Worm (Caenorhabditis elegans) whole organism, L1 larva: ENCODE measurements around the gene Y53F4B.9.
"Not testable (repeated sequence)": the region's sequence is repeated elsewhere in the genome, so short reads cannot be mapped to it uniquely, and the experiment has no call there.

Experiments used
- ama-1 ChIP-seq: fragments of 150-350 bp; optimal IDR thresholded peaks from 2 replicates; lab custom pipeline; 2014
- nhr-76 ChIP-seq: sonication (generic microtip); optimal IDR thresholded peaks from 2 replicates; lab custom pipeline; 2017; ENCODE audit warnings: missing biosample characterization, missing genetic modification characterization
- skn-1 ChIP-seq: fragments of 150-350 bp; optimal IDR thresholded peaks from 2 replicates; lab custom pipeline; 2014; ENCODE audit warnings: missing biosample characterization, missing genetic modification characterization
- tbx-2 ChIP-seq: sonication (generic microtip); optimal IDR thresholded peaks from 2 replicates; lab custom pipeline; 2016; ENCODE audit warnings: missing genetic modification characterization, missing compliant biosample characterization
- unc-62 ChIP-seq: fragments of 150-350 bp; optimal IDR thresholded peaks from 2 replicates; lab custom pipeline; 2014; ENCODE audit warnings: missing biosample characterization, missing genetic modification reagents, missing genetic modification characterization
- ztf-11 ChIP-seq, 2 experiments: sonication (generic microtip); optimal IDR thresholded peaks; 2 replicates each; lab custom pipeline; 2016 to 2017; ENCODE audit warnings: missing genetic modification characterization in 2 of 2, missing biosample characterization in 1 of 2, missing compliant biosample characterization in 1 of 2

DNA sequence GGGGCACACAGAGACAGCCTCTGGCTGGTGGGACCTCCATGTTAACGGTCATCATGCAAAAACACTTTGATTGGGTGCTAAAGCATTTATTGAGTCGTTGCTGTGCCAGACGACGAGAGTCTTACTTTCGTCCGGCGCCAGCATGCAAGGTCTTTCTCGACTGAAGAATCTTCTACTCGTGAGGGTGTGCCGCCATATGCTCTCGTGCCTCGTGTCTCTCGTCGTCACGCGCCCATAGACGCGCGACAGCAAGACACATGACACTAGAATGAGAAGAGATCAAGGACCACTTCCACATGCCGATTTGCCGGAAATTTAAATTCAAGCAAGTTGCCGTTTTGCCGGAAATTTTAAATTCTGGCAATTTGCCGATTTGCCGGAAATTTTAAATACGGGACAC is 33.6 kb upstream of the Y53F4B.9 start:
- TF ChIP-seq ztf-11 (tag; optimal IDR thresholded peaks at IDR 0.05; lab: Kevin White, UChicago); nhr-76 (tag; lab: Kevin White, UChicago); tbx-2 (tag; lab: Kevin White, UChicago); unc-62 (GFP tag; lab: Kevin White, UChicago); skn-1 (tag; lab: Kevin White, UChicago); ama-1 (lab: Kevin White, UChicago): not testable (repeated sequence)
